Worm (Caenorhabditis elegans): ENCODE data around the gene F10D7.10.

The F10D7.10 gene

DNA sequence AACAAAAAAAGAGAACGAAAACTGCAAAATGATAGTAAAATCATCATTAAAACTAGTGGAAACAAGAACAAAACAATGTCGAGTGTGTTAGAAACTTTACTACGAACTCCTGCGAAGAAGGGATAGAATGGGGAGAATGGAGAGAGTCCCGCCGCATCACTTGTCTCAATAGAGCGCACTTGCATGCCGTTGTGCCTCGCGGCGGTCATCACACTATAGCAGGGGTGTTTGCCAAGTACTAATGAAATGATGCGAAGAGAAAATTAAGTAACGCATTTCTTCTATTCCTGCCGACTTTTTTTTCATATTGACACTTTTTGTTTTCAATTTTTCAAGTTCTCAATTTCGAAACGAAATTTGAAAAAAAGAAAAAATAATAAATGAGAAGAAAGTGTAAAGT is 12.6 kb upstream of the F10D7.10 start (continued):
- TF ChIP-seq mml-1 (tag; optimal IDR thresholded peaks at IDR 0.05) (no peak), nhr-25 (tag; optimal IDR thresholded peaks at IDR 0.05) (peak; percentile 78), lsy-12 (tag; optimal IDR thresholded peaks at IDR 0.05) (no peak), daf-12 (tag; optimal IDR thresholded peaks at IDR 0.05) (no peak), snpc-4 (tag; optimal IDR thresholded peaks at IDR 0.05) (peak; percentile 84), lin-39 (tag; optimal IDR thresholded peaks at IDR 0.05) (peak; percentile 59), nhr-23 (tag; optimal IDR thresholded peaks at IDR 0.05) (peak; percentile 72), nfya-1 (tag; optimal IDR thresholded peaks at IDR 0.05; ENCODE audit: insufficient read depth) (peak; percentile 62), hmg-11 (tag; optimal IDR thresholded peaks at IDR 0.05) (peak; percentile 82), sea-2 (GFP tag; optimal IDR thresholded peaks at IDR 0.05) (no peak), ama-1 (optimal IDR thresholded peaks at IDR 0.05) (no peak), fos-1 (tag; optimal IDR thresholded peaks at IDR 0.05) (no peak), ztf-4 (tag; optimal IDR thresholded peaks at IDR 0.05) (no peak), egl-5 (tag; optimal IDR thresholded peaks at IDR 0.05) (peak; percentile 12), elt-3 (tag; optimal IDR thresholded peaks at IDR 0.05) (no peak), ceh-9 (tag; optimal IDR thresholded peaks at IDR 0.05) (no peak), nhr-12 (tag; optimal IDR thresholded peaks at IDR 0.05) (no peak), ZK546.5 (tag; optimal IDR thresholded peaks at IDR 0.05) (no peak), ceh-82 (tag; optimal IDR thresholded peaks at IDR 0.05) (no peak)

DNA sequence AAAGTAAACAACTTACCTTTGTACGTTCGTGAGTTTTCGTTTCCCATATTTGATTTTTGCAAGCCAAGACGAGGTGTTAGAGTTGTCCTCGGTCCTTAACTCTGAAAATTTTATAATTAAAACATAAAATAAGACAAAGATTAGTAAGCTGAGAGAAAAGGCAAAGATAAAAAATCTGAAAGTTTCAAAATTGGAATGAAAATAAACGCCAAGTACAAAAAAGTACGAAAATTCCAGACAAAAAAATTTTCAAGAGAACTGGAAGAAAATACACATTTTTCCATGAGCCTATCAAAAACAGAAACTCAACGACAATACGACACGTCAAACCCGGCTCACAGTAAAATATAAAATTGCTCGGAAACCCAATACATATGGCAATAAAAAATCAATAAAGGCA is 11.9 kb upstream of the F10D7.10 start, which contains the start of gene F10D7.5:
TSS of gene F10D7.5 (minus strand) at position 101 of the 400 bp plus-strand sequence.
- no peak for TF ChIP-seq pha-4 (tag; optimal IDR thresholded peaks at IDR 0.05)
- TF ChIP-seq nhr-23 (tag; optimal IDR thresholded peaks at IDR 0.05) = no peak
- TF ChIP-seq nfya-1 (tag; optimal IDR thresholded peaks at IDR 0.05; ENCODE audit: insufficient read depth) = no peak
- TF ChIP-seq elt-2 (tag; optimal IDR thresholded peaks at IDR 0.05) = no peak
- no peak for TF ChIP-seq ceh-28 (tag; optimal IDR thresholded peaks at IDR 0.05)
- no peak for TF ChIP-seq egl-27 (tag; optimal IDR thresholded peaks at IDR 0.05)
- TF ChIP-seq ceh-82 (tag; optimal IDR thresholded peaks at IDR 0.05) = no peak
- no peak for TF ChIP-seq lin-39 (tag; optimal IDR thresholded peaks at IDR 0.05)
- no peak for TF ChIP-seq mml-1 (tag; optimal IDR thresholded peaks at IDR 0.05)
- no peak for TF ChIP-seq tbx-2 (tag; optimal IDR thresholded peaks at IDR 0.05)
- TF ChIP-seq fkh-10 (GFP tag; optimal IDR thresholded peaks at IDR 0.05) = no peak

DNA sequence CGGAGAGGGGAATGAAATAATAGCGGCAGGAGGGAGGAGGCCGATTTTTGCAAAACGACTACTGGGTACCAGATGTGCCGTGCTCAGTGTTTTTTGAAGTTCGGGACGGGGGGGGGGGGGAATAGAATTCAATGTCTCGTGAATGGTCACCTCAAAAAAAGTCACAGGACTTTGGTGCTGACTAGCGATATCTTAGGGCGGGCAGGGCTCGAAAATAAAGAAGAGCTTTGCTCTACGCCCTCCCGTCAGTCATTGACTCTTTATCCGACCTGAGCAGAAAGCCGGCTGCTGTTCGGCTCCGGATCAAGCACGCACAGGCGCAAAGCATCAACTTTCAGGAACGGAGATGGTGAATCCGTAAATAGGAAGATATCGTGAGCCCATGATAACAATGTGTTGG is 11.0 kb upstream of the F10D7.10 start:
- TF ChIP-seq nhr-28 (tag; optimal IDR thresholded peaks at IDR 0.05) (no peak), nhr-11 (tag; optimal IDR thresholded peaks at IDR 0.05) (no peak), ZK546.5 (tag; optimal IDR thresholded peaks at IDR 0.05) (no peak), ceh-28 (tag; optimal IDR thresholded peaks at IDR 0.05) (no peak), nhr-67 (tag; optimal IDR thresholded peaks at IDR 0.05) (no peak), daf-12 (tag; optimal IDR thresholded peaks at IDR 0.05) (no peak), elt-1 (tag; optimal IDR thresholded peaks at IDR 0.05) (no peak), jun-1 (tag; optimal IDR thresholded peaks at IDR 0.05) (no peak), hmg-11 (tag; optimal IDR thresholded peaks at IDR 0.05) (no peak), lin-15B (tag; optimal IDR thresholded peaks at IDR 0.05) (no peak), lin-39 (tag; optimal IDR thresholded peaks at IDR 0.05) (no peak), sea-2 (GFP tag; optimal IDR thresholded peaks at IDR 0.05) (no peak), nhr-25 (tag; optimal IDR thresholded peaks at IDR 0.05) (no peak), pha-4 (tag; optimal IDR thresholded peaks at IDR 0.05) (no peak), unc-62 (GFP tag; optimal IDR thresholded peaks at IDR 0.05) (no peak), nhr-237 (tag; optimal IDR thresholded peaks at IDR 0.05) (no peak), ceh-9 (tag; optimal IDR thresholded peaks at IDR 0.05) (no peak), unc-39 (tag; optimal IDR thresholded peaks at IDR 0.05) (no peak), mml-1 (tag; optimal IDR thresholded peaks at IDR 0.05) (no peak), R02D3.7 (tag; optimal IDR thresholded peaks at IDR 0.05) (no peak)

DNA sequence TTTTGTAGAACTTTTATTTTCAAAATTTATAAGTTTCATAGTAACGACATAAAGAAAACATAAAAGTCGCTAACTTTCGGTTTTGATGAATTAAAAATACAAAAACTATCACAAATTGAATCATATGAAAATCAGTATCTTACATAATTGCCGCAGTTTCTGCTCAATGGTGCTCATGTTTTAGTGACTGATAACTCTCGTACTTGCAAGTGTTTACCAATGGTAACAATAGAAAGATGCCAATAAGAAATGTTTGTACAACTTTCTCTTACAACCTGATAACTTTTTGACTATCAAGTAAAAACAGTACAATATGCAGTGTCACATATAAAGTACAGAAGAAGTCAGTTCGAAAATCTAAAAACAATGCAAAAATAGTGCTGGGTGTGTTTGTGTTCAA is 6.6 kb upstream of the F10D7.10 start:
- TF ChIP-seq egl-5 (tag; optimal IDR thresholded peaks at IDR 0.05) (no peak), tbx-2 (tag; optimal IDR thresholded peaks at IDR 0.05) (no peak), nhr-237 (tag; optimal IDR thresholded peaks at IDR 0.05) (no peak), nhr-76 (tag; optimal IDR thresholded peaks at IDR 0.05) (no peak), elt-1 (tag; optimal IDR thresholded peaks at IDR 0.05) (no peak), egl-27 (tag; optimal IDR thresholded peaks at IDR 0.05) (no peak), nhr-11 (tag; optimal IDR thresholded peaks at IDR 0.05) (no peak), elt-3 (tag; optimal IDR thresholded peaks at IDR 0.05) (no peak), ceh-9 (tag; optimal IDR thresholded peaks at IDR 0.05) (no peak), nhr-77 (tag; optimal IDR thresholded peaks at IDR 0.05) (no peak), nhr-23 (tag; optimal IDR thresholded peaks at IDR 0.05) (no peak), ama-1 (optimal IDR thresholded peaks at IDR 0.05) (no peak), nhr-67 (tag; optimal IDR thresholded peaks at IDR 0.05) (no peak), snpc-4 (tag; optimal IDR thresholded peaks at IDR 0.05) (no peak), pqm-1 (tag; optimal IDR thresholded peaks at IDR 0.05) (peak; percentile 21), elt-2 (tag; optimal IDR thresholded peaks at IDR 0.05) (peak; percentile 25), ztf-4 (tag; optimal IDR thresholded peaks at IDR 0.05) (no peak), pha-4 (tag; optimal IDR thresholded peaks at IDR 0.05) (peak; percentile 35), fkh-10 (GFP tag; optimal IDR thresholded peaks at IDR 0.05) (no peak), unc-62 (GFP tag; optimal IDR thresholded peaks at IDR 0.05) (no peak), aly-2 (tag; optimal IDR thresholded peaks at IDR 0.05) (no peak), nhr-43 (tag; optimal IDR thresholded peaks at IDR 0.05; ENCODE audit: poor library complexity, severe bottlenecking) (no peak)

All from whole organism, L3 larva.